Worm (Caenorhabditis elegans): ENCODE measurements around the gene mfsd-6.

- TF ChIP-seq ama-1 (optimal IDR thresholded peaks at IDR 0.05) (no peak), ama-1 (GFP tag; optimal IDR thresholded peaks at IDR 0.05) (no peak), madf-8 (GFP tag; conservative IDR thresholded peaks at IDR 0.05) (no peak), lag-1 (GFP tag; IDR thresholded peaks at IDR 0.05) (no peak), lin-40 (tag; optimal IDR thresholded peaks at IDR 0.05) (no peak), ceh-27 (GFP tag; optimal IDR thresholded peaks at IDR 0.05) (no peak)
Observed at ce11 chrIII:7530108-7530507, 49.1 kb downstream of the mfsd-6 start.

All from whole organism, young adult.